Fruit fly (Drosophila melanogaster): ENCODE measurements around the gene Sodh1.

Sodh1 gene

DNA sequence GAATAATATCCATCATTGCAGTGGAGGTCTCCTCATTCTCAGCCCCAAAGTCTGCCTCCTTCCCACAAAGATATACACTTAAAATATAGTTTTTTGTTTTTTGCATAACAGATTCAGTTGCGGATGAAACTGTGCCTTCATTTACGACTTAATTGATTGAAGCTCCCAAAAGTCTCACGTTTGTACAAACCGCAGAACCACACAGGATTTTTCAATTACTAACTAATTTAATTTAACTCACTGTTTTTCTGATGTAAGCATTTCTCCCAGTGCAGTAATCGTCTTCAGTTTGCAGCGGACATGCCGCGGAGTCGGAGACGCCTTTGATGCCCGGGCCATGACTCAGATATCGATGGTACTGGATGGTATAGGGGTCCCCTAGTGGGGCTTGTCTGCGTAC, 27.6 kb upstream of the Sodh1 start (continued):
- no peak for TF ChIP-seq sv (GFP tag; optimal IDR thresholded peaks at IDR 0.05)
- peak; percentile 49 for TF ChIP-seq Jra (GFP tag; optimal IDR thresholded peaks at IDR 0.05)
- TF ChIP-seq CrebA (GFP tag; optimal IDR thresholded peaks at IDR 0.05; ENCODE audit: borderline replicate concordance), result peak; percentile 16
- TF ChIP-seq CG9705 (GFP tag; optimal IDR thresholded peaks at IDR 0.05), result peak; percentile 13
- no peak for TF ChIP-seq GATAd (GFP tag; optimal IDR thresholded peaks at IDR 0.05)
- peak; percentile 81 for TF ChIP-seq Hnf4 (GFP tag; optimal IDR thresholded peaks at IDR 0.05)
- TF ChIP-seq psq (GFP tag; optimal IDR thresholded peaks at IDR 0.05), result peak; percentile 50
- peak; percentile 49 for TF ChIP-seq CG32264 (GFP tag; optimal IDR thresholded peaks at IDR 0.05)
- peak; percentile 79 for TF ChIP-seq fru (GFP tag; optimal IDR thresholded peaks at IDR 0.05)
- TF ChIP-seq dl (GFP tag; optimal IDR thresholded peaks at IDR 0.05; ENCODE audit: insufficient read depth in 1 of 2, partially characterized antibody in 2 of 2), result no peak
- peak; percentile 46 for TF ChIP-seq HLH106 (tag; optimal IDR thresholded peaks at IDR 0.05)
- TF ChIP-seq Hr83 (GFP tag; optimal IDR thresholded peaks at IDR 0.05; ENCODE audit: poor library complexity, severe bottlenecking), result no peak
- peak; percentile 12 for TF ChIP-seq dmrt93B (GFP tag; optimal IDR thresholded peaks at IDR 0.05)
- no peak for TF ChIP-seq Abd-B (GFP tag; optimal IDR thresholded peaks at IDR 0.05)

DNA sequence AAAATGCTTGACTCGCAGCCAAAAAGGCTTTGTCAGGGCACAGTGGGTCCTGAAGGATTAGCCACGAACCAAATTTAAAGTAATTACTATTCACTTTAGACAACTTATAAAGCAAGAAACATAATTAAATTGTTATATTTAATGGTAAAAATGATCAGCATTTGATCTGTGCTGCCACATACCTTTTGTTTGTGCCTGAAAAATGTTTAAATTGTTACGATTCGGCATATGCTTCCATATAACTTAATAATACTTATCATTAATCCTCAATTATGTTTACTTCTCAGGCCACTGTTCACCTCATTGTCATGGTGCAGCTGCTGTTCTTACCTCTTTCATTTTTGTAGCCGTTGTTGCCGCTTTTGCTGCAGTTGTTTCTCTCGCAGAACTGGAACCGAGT, 26.9 kb upstream of the Sodh1 start:
- no peak for TF ChIP-seq foxo (GFP tag; optimal IDR thresholded peaks at IDR 0.05)
- no peak for TF ChIP-seq rgr (GFP tag; optimal IDR thresholded peaks at IDR 0.05)
- TF ChIP-seq HLH106 (tag; optimal IDR thresholded peaks at IDR 0.05), result peak; percentile 16
- no peak for TF ChIP-seq fru (GFP tag; optimal IDR thresholded peaks at IDR 0.05)
- TF ChIP-seq Hr78 (GFP tag; optimal IDR thresholded peaks at IDR 0.05), result no peak
- peak; percentile 0 for TF ChIP-seq ey (GFP tag; optimal IDR thresholded peaks at IDR 0.05)
- no peak for TF ChIP-seq GATAd (GFP tag; optimal IDR thresholded peaks at IDR 0.05)
- no peak for TF ChIP-seq Vsx2 (GFP tag; optimal IDR thresholded peaks at IDR 0.05; ENCODE audit: partially characterized antibody)

DNA sequence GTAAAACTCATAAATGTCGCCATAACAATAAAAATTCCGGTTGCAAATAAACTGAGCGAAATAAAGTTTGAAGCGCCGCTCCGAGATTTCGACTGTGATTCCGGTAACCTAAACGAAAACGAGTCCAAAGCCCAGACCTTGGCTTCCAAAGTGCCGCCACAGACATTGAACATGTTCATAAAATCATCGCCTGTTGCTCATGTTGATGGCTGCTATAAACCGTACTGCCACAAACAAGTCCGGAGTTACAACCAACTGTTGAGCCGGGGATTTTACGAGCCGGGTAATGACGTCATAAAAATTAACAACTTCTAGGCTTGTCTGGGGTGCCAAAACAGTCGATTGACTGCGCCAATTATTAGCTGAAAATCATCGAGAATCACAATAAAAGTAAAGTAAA, 23.6 kb upstream of the Sodh1 start:
- TF ChIP-seq br (GFP tag; optimal IDR thresholded peaks at IDR 0.05) (no peak), Rel (GFP tag; optimal IDR thresholded peaks at IDR 0.05) (no peak), Rel (tag; optimal IDR thresholded peaks at IDR 0.05) (no peak), Sp1 (GFP tag; optimal IDR thresholded peaks at IDR 0.05) (no peak), brk (GFP tag; optimal IDR thresholded peaks at IDR 0.05) (no peak), dl (GFP tag; optimal IDR thresholded peaks at IDR 0.05; ENCODE audit: insufficient read depth in 1 of 2, partially characterized antibody in 2 of 2) (no peak), psq (GFP tag; optimal IDR thresholded peaks at IDR 0.05) (no peak), dmrt93B (GFP tag; optimal IDR thresholded peaks at IDR 0.05) (no peak), Myc (optimal IDR thresholded peaks at IDR 0.05) (no peak), lola (GFP tag; optimal IDR thresholded peaks at IDR 0.05) (no peak), dsf (GFP tag; optimal IDR thresholded peaks at IDR 0.05; ENCODE audit: borderline replicate concordance) (no peak), woc (GFP tag; optimal IDR thresholded peaks at IDR 0.05) (no peak), usp (GFP tag; optimal IDR thresholded peaks at IDR 0.05) (no peak), foxo (GFP tag; optimal IDR thresholded peaks at IDR 0.05) (no peak), Hr83 (GFP tag; optimal IDR thresholded peaks at IDR 0.05; ENCODE audit: poor library complexity, severe bottlenecking) (no peak), pan (optimal IDR thresholded peaks at IDR 0.05) (no peak)

DNA sequence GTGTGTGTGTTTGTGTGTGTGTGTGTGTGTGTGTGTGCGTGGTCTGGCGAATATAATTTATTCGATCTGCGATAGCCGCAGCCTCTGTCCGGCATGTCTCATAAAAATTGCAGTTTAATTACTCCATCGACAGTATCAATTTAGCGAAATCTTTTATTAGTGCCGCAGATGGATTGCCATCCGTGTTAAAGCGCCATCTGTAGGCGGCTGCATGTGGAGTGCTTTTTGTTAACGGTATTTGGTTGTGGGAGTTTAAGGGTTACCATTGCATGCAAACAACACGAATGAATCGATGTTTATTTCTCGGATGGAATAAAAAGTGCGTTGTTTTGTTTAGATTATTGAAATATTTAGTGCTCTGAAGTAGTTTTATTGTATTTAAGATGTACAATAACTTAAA, 22.7 kb upstream of the Sodh1 start:
- no peak for TF ChIP-seq brk (GFP tag; optimal IDR thresholded peaks at IDR 0.05)
- no peak for TF ChIP-seq dmrt93B (GFP tag; optimal IDR thresholded peaks at IDR 0.05)
- TF ChIP-seq HLH106 (tag; optimal IDR thresholded peaks at IDR 0.05), result no peak
- peak; percentile 48 for TF ChIP-seq Dfd (GFP tag; optimal IDR thresholded peaks at IDR 0.05)
- no peak for TF ChIP-seq psq (GFP tag; optimal IDR thresholded peaks at IDR 0.05)
- no peak for TF ChIP-seq h (GFP tag; optimal IDR thresholded peaks at IDR 0.05)
- no peak for TF ChIP-seq lola (GFP tag; optimal IDR thresholded peaks at IDR 0.05)

DNA sequence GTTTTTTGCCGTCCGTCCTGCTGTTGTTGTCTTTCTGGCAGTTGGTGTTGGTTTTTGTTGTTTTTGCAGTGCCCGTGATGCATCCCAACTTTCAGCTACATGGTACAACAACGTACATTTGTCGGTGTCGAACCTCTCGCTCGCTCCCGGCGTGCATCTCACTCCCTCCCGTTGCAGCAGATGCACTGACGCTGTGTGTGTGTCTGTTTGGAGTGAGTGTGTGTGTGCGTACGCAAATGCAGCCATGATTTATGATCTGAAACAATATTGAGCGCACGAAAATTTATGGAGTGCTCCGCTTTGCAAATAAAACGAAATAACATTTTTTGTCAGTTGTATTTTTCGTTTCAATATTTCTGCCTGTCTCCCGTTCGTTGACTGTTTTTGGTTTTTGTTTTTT, 20.6 kb upstream of the Sodh1 start:
- TF ChIP-seq jim (GFP tag; optimal IDR thresholded peaks at IDR 0.05) (no peak), tai (GFP tag; optimal IDR thresholded peaks at IDR 0.05) (no peak), Jra (GFP tag; optimal IDR thresholded peaks at IDR 0.05) (no peak)
